Fruit fly (Drosophila melanogaster) whole organism, embryonic: ENCODE data around the gene Nse1.

ENCODE experiments used
- Asciz ChIP-seq: fragments of 200-800 bp; sonication (Bioruptor generic); optimal IDR thresholded peaks from 2 replicates; lab custom pipeline; 2017; ENCODE audit warnings: missing biosample characterization, mild to moderate bottlenecking, missing genetic modification characterization, missing genetic modification reagents
- CG11560 ChIP-seq: fragments of 200-800 bp; sonication (Bioruptor generic); IDR thresholded peaks from 3 replicates; pipeline ENCODE4 v1.3.6; 2022; ENCODE audit warnings: missing biosample characterization, missing genetic modification characterization
- CG12104 ChIP-seq: fragments of 200-800 bp; sonication (Bioruptor generic); optimal IDR thresholded peaks from 3 replicates; lab custom pipeline; 2016; ENCODE audit warnings: missing biosample characterization, missing genetic modification characterization
- CG1233 ChIP-seq: fragments of 200-800 bp; sonication (Bioruptor generic); optimal IDR thresholded peaks from 4 replicates; lab custom pipeline; 2018; ENCODE audit warnings: missing biosample characterization, mild to moderate bottlenecking, missing genetic modification characterization
- CG13123 ChIP-seq: fragments of 200-800 bp; sonication (Bioruptor generic); optimal IDR thresholded peaks from 2 replicates; lab custom pipeline; 2016; ENCODE audit warnings: missing biosample characterization, missing genetic modification characterization
- CG16779 ChIP-seq: fragments of 200-800 bp; sonication (Bioruptor generic); IDR thresholded peaks from 2 replicates; pipeline ENCODE4 v1.3.6; 2022; ENCODE audit warnings: missing biosample characterization, missing genetic modification characterization
- CG16815 ChIP-seq: fragments of 200-800 bp; sonication (Bioruptor generic); optimal IDR thresholded peaks from 3 replicates; lab custom pipeline; 2017; ENCODE audit warnings: missing biosample characterization, mild to moderate bottlenecking, missing genetic modification characterization
- CG17385 ChIP-seq: fragments of 200-800 bp; sonication (Bioruptor generic); optimal IDR thresholded peaks from 3 replicates; lab custom pipeline; 2018; ENCODE audit warnings: missing biosample characterization, mild to moderate bottlenecking, missing genetic modification characterization
- CG17912 ChIP-seq: fragments of 200-800 bp; sonication (Bioruptor generic); optimal IDR thresholded peaks from 2 replicates; lab custom pipeline; 2018; ENCODE audit warnings: missing biosample characterization, mild to moderate bottlenecking, missing genetic modification characterization
- CG1792 ChIP-seq: fragments of 200-800 bp; sonication (Bioruptor generic); optimal IDR thresholded peaks from 2 replicates; lab custom pipeline; 2016; ENCODE audit warnings: missing biosample characterization, missing genetic modification characterization
- CG30431 ChIP-seq: fragments of 200-800 bp; sonication (Bioruptor generic); optimal IDR thresholded peaks from 2 replicates; lab custom pipeline; 2017; ENCODE audit warnings: missing biosample characterization, missing genetic modification characterization
- CG3995 ChIP-seq: fragments of 200-800 bp; sonication (Bioruptor generic); optimal IDR thresholded peaks from 3 replicates; lab custom pipeline; 2016; ENCODE audit warnings: missing biosample characterization, missing genetic modification characterization
- CG42726 ChIP-seq: fragments of 200-800 bp; sonication (Bioruptor generic); IDR thresholded peaks from 2 replicates; pipeline ENCODE4 v1.3.6; 2022; ENCODE audit warnings: missing biosample characterization, missing genetic modification characterization; ENCODE audit not compliant: partially characterized antibody
- CG4328 ChIP-seq: fragments of 200-800 bp; sonication (Bioruptor generic); optimal IDR thresholded peaks from 3 replicates; lab custom pipeline; 2017; ENCODE audit warnings: missing biosample characterization, missing genetic modification reagents, missing genetic modification characterization
- CG4424 ChIP-seq: fragments of 200-800 bp; sonication (Bioruptor generic); optimal IDR thresholded peaks from 3 replicates; lab custom pipeline; 2016; ENCODE audit warnings: missing biosample characterization, missing genetic modification characterization
- CG7786 ChIP-seq: fragments of 200-800 bp; sonication (Bioruptor generic); optimal IDR thresholded peaks from 2 replicates; lab custom pipeline; 2016; ENCODE audit warnings: missing biosample characterization, missing genetic modification characterization
- CG8089 ChIP-seq: fragments of 200-800 bp; sonication (Bioruptor generic); optimal IDR thresholded peaks from 3 replicates; lab custom pipeline; 2016; ENCODE audit warnings: missing biosample characterization, missing genetic modification characterization
- CG9797 ChIP-seq: fragments of 200-800 bp; sonication (Bioruptor generic); optimal IDR thresholded peaks from 3 replicates; lab custom pipeline; 2018; ENCODE audit warnings: missing biosample characterization, mild to moderate bottlenecking, missing genetic modification characterization
- CHES-1-like ChIP-seq: fragments of 200-800 bp; sonication (Bioruptor generic); optimal IDR thresholded peaks from 2 replicates; lab custom pipeline; 2016; ENCODE audit warnings: missing biosample characterization, missing genetic modification characterization
- Dek ChIP-seq: fragments of 200-800 bp; sonication (Bioruptor generic); optimal IDR thresholded peaks from 3 replicates; lab custom pipeline; 2019; ENCODE audit warnings: missing biosample characterization, mild to moderate bottlenecking, missing genetic modification characterization, moderate library complexity
- Dfd ChIP-seq, 2 experiments: fragments of >200 bp; optimal IDR thresholded peaks; 2 replicates each; lab custom pipeline; 2017; ENCODE audit warnings: missing biosample characterization in 2 of 2, missing genetic modification characterization in 2 of 2
- Doc3 ChIP-seq: fragments of 200-800 bp; sonication (Bioruptor generic); IDR thresholded peaks from 3 replicates; pipeline ENCODE4 v1.3.6; 2022; ENCODE audit warnings: missing biosample characterization, missing genetic modification characterization; ENCODE audit not compliant: partially characterized antibody
- Fer1 ChIP-seq: fragments of 200-800 bp; sonication (Bioruptor generic); optimal IDR thresholded peaks from 2 replicates; lab custom pipeline; 2017; ENCODE audit warnings: missing biosample characterization, mild to moderate bottlenecking, missing genetic modification characterization
- HLHmδ ChIP-seq: fragments of 200-800 bp; sonication (Bioruptor generic); optimal IDR thresholded peaks from 2 replicates; lab custom pipeline; 2018; ENCODE audit warnings: missing biosample characterization, mild to moderate bottlenecking, missing genetic modification characterization, moderate library complexity
- Hand ChIP-seq: fragments of 200-800 bp; sonication (Bioruptor generic); optimal IDR thresholded peaks from 2 replicates; lab custom pipeline; 2017; ENCODE audit warnings: mild to moderate bottlenecking, missing biosample characterization, missing genetic modification reagents, missing genetic modification characterization
- MESR4 ChIP-seq: fragments of 200-800 bp; sonication (Bioruptor generic); optimal IDR thresholded peaks from 2 replicates; lab custom pipeline; 2018; ENCODE audit warnings: missing biosample characterization, mild to moderate bottlenecking, missing genetic modification characterization, moderate library complexity
- Meics ChIP-seq: fragments of 200-800 bp; sonication (Bioruptor generic); optimal IDR thresholded peaks from 2 replicates; lab custom pipeline; 2017; ENCODE audit warnings: missing biosample characterization, mild to moderate bottlenecking, missing genetic modification characterization
- Myb ChIP-seq: fragments of 200-800 bp; sonication (Bioruptor generic); optimal IDR thresholded peaks from 2 replicates; lab custom pipeline; 2016; ENCODE audit warnings: missing biosample characterization, missing genetic modification characterization
- Rx ChIP-seq: fragments of 200-800 bp; sonication (Bioruptor generic); IDR thresholded peaks from 2 replicates; pipeline ENCODE4 v1.3.6; 2022; ENCODE audit warnings: missing biosample characterization, missing genetic modification characterization
- Vsx1 ChIP-seq: fragments of 200-800 bp; sonication (Bioruptor generic); optimal IDR thresholded peaks from 2 replicates; lab custom pipeline; 2017; ENCODE audit warnings: missing biosample characterization, mild to moderate bottlenecking, missing genetic modification characterization, missing genetic modification reagents
- bsh ChIP-seq, 2 experiments: fragments of 200-800 bp; sonication (Bioruptor generic); optimal IDR thresholded peaks; 2 replicates each; lab custom pipeline; 2017 to 2018; ENCODE audit warnings: mild to moderate bottlenecking in 2 of 2, missing biosample characterization in 2 of 2, missing genetic modification characterization in 2 of 2, moderate library complexity in 1 of 2
- cato ChIP-seq: fragments of 200-800 bp; sonication (Bioruptor generic); optimal IDR thresholded peaks from 2 replicates; lab custom pipeline; 2016; ENCODE audit warnings: missing biosample characterization, missing genetic modification characterization, borderline replicate concordance
- chm ChIP-seq: fragments of 200-800 bp; sonication (Bioruptor generic); IDR thresholded peaks from 2 replicates; pipeline ENCODE4 v1.3.6; 2022; ENCODE audit warnings: missing biosample characterization, missing genetic modification characterization
- corto ChIP-seq: fragments of 200-800 bp; sonication (Bioruptor generic); optimal IDR thresholded peaks from 2 replicates; lab custom pipeline; 2016; ENCODE audit warnings: missing biosample characterization, mild to moderate bottlenecking, missing genetic modification characterization, moderate library complexity
- crp ChIP-seq, 2 experiments: fragments of 200-800 bp; sonication (Bioruptor generic); optimal IDR thresholded peaks; 2 replicates in 1 of 2; 3 replicates in 1 of 2; lab custom pipeline; 2017; ENCODE audit warnings: missing biosample characterization in 2 of 2, missing genetic modification characterization in 2 of 2, mild to moderate bottlenecking in 1 of 2, moderate library complexity in 1 of 2
- dimm ChIP-seq: fragments of 200-800 bp; sonication (Bioruptor generic); IDR thresholded peaks from 2 replicates; pipeline ENCODE4 v1.3.6; 2022; ENCODE audit warnings: missing biosample characterization, missing genetic modification characterization
- esg ChIP-seq: fragments of 200-800 bp; sonication (Bioruptor generic); conservative IDR thresholded peaks from 2 replicates; pipeline ENCODE4 v1.3.6; 2022; ENCODE audit warnings: missing biosample characterization, missing genetic modification characterization
- gcm ChIP-seq: fragments of 200-800 bp; sonication (Bioruptor generic); optimal IDR thresholded peaks from 2 replicates; lab custom pipeline; 2019; ENCODE audit warnings: missing biosample characterization, mild to moderate bottlenecking, missing genetic modification characterization, moderate library complexity
- her ChIP-seq: fragments of 200-800 bp; sonication (Bioruptor generic); optimal IDR thresholded peaks from 2 replicates; lab custom pipeline; 2016; ENCODE audit warnings: missing biosample characterization, missing genetic modification characterization
- jing ChIP-seq: fragments of 200-800 bp; sonication (Bioruptor generic); optimal IDR thresholded peaks from 2 replicates; lab custom pipeline; 2018; ENCODE audit warnings: missing biosample characterization, mild to moderate bottlenecking, missing genetic modification characterization
- ken ChIP-seq: fragments of 200-800 bp; sonication (Bioruptor generic); IDR thresholded peaks from 3 replicates; pipeline ENCODE4 v1.3.6; 2022; ENCODE audit warnings: missing biosample characterization, missing genetic modification characterization
- lilli ChIP-seq: fragments of 200-800 bp; sonication (Bioruptor generic); optimal IDR thresholded peaks from 3 replicates; lab custom pipeline; 2016; ENCODE audit warnings: missing biosample characterization, missing genetic modification characterization
- lmd ChIP-seq: fragments of 200-800 bp; sonication (Bioruptor generic); IDR thresholded peaks from 2 replicates; pipeline ENCODE4 v1.3.6; 2022; ENCODE audit warnings: missing biosample characterization, missing genetic modification characterization
- lola ChIP-seq, 3 experiments: fragments of >200 bp in 2 of 3; fragments of 200-800 bp in 1 of 3; sonication (Bioruptor generic) in 1 of 3; optimal IDR thresholded peaks; 2 replicates each; lab custom pipeline; 2017 to 2019; ENCODE audit warnings: missing biosample characterization in 3 of 3, missing genetic modification characterization in 3 of 3, mild to moderate bottlenecking in 1 of 3, moderate library complexity in 1 of 3
- sim ChIP-seq: fragments of 200-800 bp; sonication (Bioruptor generic); IDR thresholded peaks from 2 replicates; pipeline ENCODE4 v1.3.6; 2022; ENCODE audit warnings: missing biosample characterization, missing genetic modification characterization
- sisA ChIP-seq: fragments of 200-800 bp; sonication (Bioruptor generic); IDR thresholded peaks from 2 replicates; pipeline ENCODE4 v1.3.6; 2022; ENCODE audit warnings: missing biosample characterization, missing genetic modification characterization
- tgo ChIP-seq: fragments of 200-800 bp; sonication (Bioruptor generic); IDR thresholded peaks from 3 replicates; pipeline ENCODE4 v1.3.6; 2022; ENCODE audit warnings: missing biosample characterization, missing genetic modification characterization
- trem ChIP-seq: fragments of 200-800 bp; optimal IDR thresholded peaks from 3 replicates; lab custom pipeline; 2019; ENCODE audit warnings: missing biosample characterization, mild to moderate bottlenecking, missing genetic modification characterization, moderate library complexity
- wek ChIP-seq: fragments of 200-800 bp; sonication (Bioruptor generic); optimal IDR thresholded peaks from 3 replicates; lab custom pipeline; 2018; ENCODE audit warnings: missing biosample characterization, mild to moderate bottlenecking, missing genetic modification characterization, moderate library complexity

Gene Nse1

DNA sequence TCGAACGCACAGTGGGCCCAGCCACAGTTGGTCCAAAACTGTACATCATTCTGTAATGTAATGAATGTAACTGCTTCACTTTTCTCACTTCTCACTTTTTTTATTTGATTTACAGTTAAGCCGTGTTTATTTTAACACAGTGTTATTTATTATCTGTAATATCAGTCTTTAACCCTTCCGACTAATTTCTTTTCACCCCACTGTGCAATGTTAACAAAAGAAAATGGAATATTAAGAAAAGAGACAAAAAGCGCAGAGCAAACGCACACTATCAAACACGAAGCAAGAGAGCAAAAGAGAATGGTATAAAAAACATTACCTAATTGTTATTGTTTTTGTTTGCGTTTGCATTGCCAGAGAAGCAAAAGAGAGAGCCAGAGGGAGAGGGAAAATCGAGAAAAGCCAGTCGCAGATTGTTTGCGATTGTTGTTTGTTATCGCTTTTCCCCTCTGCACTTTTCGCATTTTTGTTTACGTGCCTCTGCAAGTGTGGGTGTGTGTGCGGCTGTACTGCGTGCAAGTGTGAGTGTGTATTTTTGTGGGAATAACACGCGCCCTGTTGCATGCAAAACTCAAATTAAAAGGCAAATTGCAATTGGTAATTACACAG, 30.2 kb downstream of the Nse1 start (continued):
- TF ChIP-seq CG42726 (GFP tag; lab: Robert Waterston, UW) (no peak), CHES-1-like (peak; percentile 99), CG12104 (GFP tag; lab: Kevin White, UChicago) (peak; percentile 96), dimm (GFP tag; lab: Robert Waterston, UW) (peak; percentile 92), CG7786 (GFP tag; lab: Kevin White, UChicago) (peak; percentile 98), Vsx1 (peak; percentile 97), Fer1 (GFP tag; lab: Kevin White, UChicago) (peak; percentile 98), esg (GFP tag; lab: Robert Waterston, UW) (peak; percentile 96), HLHmδ (GFP tag; lab: Kevin White, UChicago) (no peak), bsh (GFP tag; optimal IDR thresholded peaks at IDR 0.05; lab: Kevin White, UChicago) (peak; percentile 92 to 99), wek (GFP tag; lab: Kevin White, UChicago) (peak; percentile 96), MESR4 (GFP tag; lab: Kevin White, UChicago) (peak; percentile 90), Hand (GFP tag; lab: Kevin White, UChicago) (peak; percentile 95), Asciz (GFP tag; lab: Kevin White, UChicago) (peak; percentile 99), CG16815 (GFP tag; lab: Kevin White, UChicago) (peak; percentile 95), Dfd (GFP tag; optimal IDR thresholded peaks at IDR 0.05; lab: Kevin White, UChicago) (no peak), cato (GFP tag; lab: Kevin White, UChicago) (peak; percentile 98), sim (GFP tag; lab: Robert Waterston, UW) (peak; percentile 97), trem (peak; percentile 96), her (GFP tag; lab: Kevin White, UChicago) (peak; percentile 97), lilli (GFP tag; lab: Kevin White, UChicago) (peak; percentile 98), Meics (peak; percentile 97), CG30431 (GFP tag; lab: Kevin White, UChicago) (peak; percentile 98), CG17912 (peak; percentile 97), lmd (GFP tag; lab: Robert Waterston, UW) (peak; percentile 97), lola (GFP tag; optimal IDR thresholded peaks at IDR 0.05; lab: Kevin White, UChicago) (peak in 1 of 3 experiments; percentile 97), CG4424 (GFP tag; lab: Kevin White, UChicago) (peak; percentile 99), sisA (GFP tag; lab: Robert Waterston, UW) (peak; percentile 97), CG9797 (GFP tag; lab: Kevin White, UChicago) (peak; percentile 62), corto (GFP tag; lab: Kevin White, UChicago) (peak; percentile 60), Myb (peak; percentile 90), CG11560 (peak; percentile 84; the same call in 2 of the 3 replicates), CG4328 (peak; percentile 97), CG13123 (GFP tag; lab: Kevin White, UChicago) (peak; percentile 96), CG1233 (peak; percentile 98), CG16779 (GFP tag; lab: Robert Waterston, UW) (peak; percentile 93), CG8089 (GFP tag; lab: Kevin White, UChicago) (peak; percentile 98), Rx (GFP tag; lab: Robert Waterston, UW) (peak; percentile 96), tgo (GFP tag; lab: Robert Waterston, UW) (peak; percentile 98), Doc3 (no peak), Dek (tag; lab: Kevin White, UChicago) (peak; percentile 96), CG3995 (peak; percentile 68), gcm (GFP tag; lab: Kevin White, UChicago) (peak; percentile 99), chm (GFP tag; lab: Robert Waterston, UW) (peak; percentile 97), crp (GFP tag; optimal IDR thresholded peaks at IDR 0.05; lab: Kevin White, UChicago) (peak; percentile 34 to 73), CG1792 (peak; percentile 95), ken (GFP tag; lab: Robert Waterston, UW) (peak; percentile 96), jing (GFP tag; lab: Kevin White, UChicago) (peak; percentile 98), CG17385 (GFP tag; lab: Kevin White, UChicago) (peak; percentile 96)
